Worm (Caenorhabditis elegans): ENCODE measurements around the gene nhr-32.

The nhr-32 gene

ce11 chrX:13221357-13221756, 30.4 kb upstream of the nhr-32 start, which contains the start of gene asp-4:
Gene asp-4 (minus strand): TSS chrX:13221462.
- TF ChIP-seq blmp-1 (tag; optimal IDR thresholded peaks at IDR 0.05) (peak; percentile 40), jun-1 (tag; optimal IDR thresholded peaks at IDR 0.05) (no peak), nhr-85 (tag) (peak; percentile 69), mab-9 (GFP tag; IDR thresholded peaks at IDR 0.05) (0 out of 2 replicates have a peak, but pooled peaks have one; percentile 14), lin-14 (GFP tag; optimal IDR thresholded peaks at IDR 0.05) (peak; percentile 39), mep-1 (tag; optimal IDR thresholded peaks at IDR 0.05) (peak; percentile 37), unc-62 (GFP tag; optimal IDR thresholded peaks at IDR 0.05) (no peak)

DNA sequence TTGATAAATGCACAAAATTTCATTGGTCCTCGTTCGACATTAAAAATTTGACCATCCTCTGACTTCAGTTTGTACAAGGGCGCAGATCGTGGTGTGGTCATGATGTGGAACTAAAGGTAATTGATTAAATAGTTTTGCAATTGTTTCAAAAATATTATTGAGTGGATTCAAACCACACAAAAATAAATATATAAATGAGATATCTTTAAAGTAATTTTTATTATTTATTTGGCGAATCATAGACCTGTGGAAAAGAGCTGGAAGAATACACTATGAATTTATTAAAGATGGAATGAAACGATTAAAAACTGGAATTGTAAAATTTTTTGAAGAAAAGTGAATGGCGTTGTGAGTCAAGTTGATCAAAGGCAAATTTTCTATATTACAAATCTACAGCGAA, 28.3 kb upstream of the nhr-32 start, which contains the start of gene skr-20:
TSS of gene skr-20 (minus strand) at position 101 of the 400 bp plus-strand sequence.
- TF ChIP-seq aha-1 (tag; optimal IDR thresholded peaks at IDR 0.05) = no peak
- no peak for TF ChIP-seq nhr-84 (tag; optimal IDR thresholded peaks at IDR 0.05)
- no peak for TF ChIP-seq C34B4.2 (tag; optimal IDR thresholded peaks at IDR 0.05)

ce11 chrX:13224608-13225007, 27.2 kb upstream of the nhr-32 start, which contains the start of gene skr-19:
Gene skr-19 (minus strand): TSS chrX:13224708.
- TF ChIP-seq skn-1 (tag; optimal IDR thresholded peaks at IDR 0.05) = no peak
- TF ChIP-seq pax-3 (tag; optimal IDR thresholded peaks at IDR 0.05) = no peak
- no peak for TF ChIP-seq nhr-237 (tag; optimal IDR thresholded peaks at IDR 0.05)
- TF ChIP-seq lir-3 (tag; optimal IDR thresholded peaks at IDR 0.05; ENCODE audit: poor library complexity) = no peak
- no peak for TF ChIP-seq lin-13 (GFP tag; optimal IDR thresholded peaks at IDR 0.05)
- TF ChIP-seq jun-1 (tag; optimal IDR thresholded peaks at IDR 0.05) = no peak

DNA sequence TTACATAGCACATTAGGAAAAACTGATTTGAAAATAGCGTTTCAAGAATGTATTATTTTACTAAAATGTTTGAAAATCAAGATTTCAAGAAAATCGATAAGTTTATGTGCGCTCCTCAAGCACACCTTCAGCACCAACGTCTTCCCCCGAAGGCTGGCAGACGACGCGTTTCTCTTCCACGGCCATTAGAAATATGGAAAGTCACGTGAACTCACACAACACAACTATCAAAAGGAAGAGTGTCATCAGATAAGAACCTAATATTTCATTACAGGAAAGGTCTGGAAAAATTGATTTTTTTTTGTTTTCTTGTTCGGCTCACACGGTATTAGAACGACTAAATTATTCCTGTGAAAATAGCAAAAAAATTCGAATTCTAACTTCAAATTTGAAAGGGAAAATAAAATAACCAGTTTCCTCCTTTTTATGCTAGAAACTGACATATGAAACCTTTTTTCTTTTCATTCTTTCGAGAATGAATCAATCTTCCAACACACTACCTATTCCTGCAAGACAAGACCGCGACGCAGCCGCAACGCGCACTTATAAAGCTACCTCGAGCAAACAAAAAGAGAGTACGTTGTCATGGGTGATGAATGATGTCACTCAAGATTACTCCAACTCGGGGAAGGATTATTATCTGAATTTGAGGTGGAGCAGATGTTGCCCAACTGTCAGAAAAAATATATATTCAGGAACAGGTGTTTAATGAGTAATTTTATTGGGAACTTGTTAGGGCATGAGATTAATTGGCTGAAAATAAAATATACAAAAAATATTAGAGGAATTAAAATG, 26.5 kb upstream of the nhr-32 start:
- TF ChIP-seq nhr-19 (GFP tag; conservative IDR thresholded peaks at IDR 0.05) (no peak), sptf-1 (tag; optimal IDR thresholded peaks at IDR 0.05) (no peak), hlh-4 (tag; optimal IDR thresholded peaks at IDR 0.05) (peak; percentile 49), nhr-47 (tag; optimal IDR thresholded peaks at IDR 0.05) (peak; percentile 17), xbp-1 (tag; optimal IDR thresholded peaks at IDR 0.05) (no peak), lin-35 (GFP tag; optimal IDR thresholded peaks at IDR 0.05) (peak in 1 of 2 experiments; percentile 44), efl-3 (GFP tag; optimal IDR thresholded peaks at IDR 0.05) (no peak), pax-3 (tag; optimal IDR thresholded peaks at IDR 0.05) (peak; percentile 18), vab-15 (tag; optimal IDR thresholded peaks at IDR 0.05) (no peak), fkh-4 (tag; optimal IDR thresholded peaks at IDR 0.05; ENCODE audit: borderline replicate concordance) (no peak), grh-1 (GFP tag; IDR thresholded peaks at IDR 0.05) (no peak), nhr-85 (tag) (peak; percentile 75), lsy-2 (tag; optimal IDR thresholded peaks at IDR 0.05) (peak in 1 of 2 experiments; percentile 12), unc-98 (GFP tag; IDR thresholded peaks at IDR 0.05) (no peak), tbx-2 (tag; optimal IDR thresholded peaks at IDR 0.05) (peak; percentile 40), lin-14 (GFP tag; optimal IDR thresholded peaks at IDR 0.05) (peak; percentile 47), nhr-11 (tag; optimal IDR thresholded peaks at IDR 0.05) (no peak), alr-1 (tag; optimal IDR thresholded peaks at IDR 0.05; ENCODE audit: borderline replicate concordance) (no peak), ceh-90 (tag; optimal IDR thresholded peaks at IDR 0.05) (no peak), nhr-12 (tag; optimal IDR thresholded peaks at IDR 0.05) (no peak), nhr-71 (tag; optimal IDR thresholded peaks at IDR 0.05) (peak; percentile 19), fkh-8 (tag; optimal IDR thresholded peaks at IDR 0.05) (peak; percentile 77), zip-4 (GFP tag; optimal IDR thresholded peaks at IDR 0.05) (no peak), swsn-7 (tag; optimal IDR thresholded peaks at IDR 0.05) (no peak), irx-1 (tag; optimal IDR thresholded peaks at IDR 0.05) (no peak), aly-2 (tag; optimal IDR thresholded peaks at IDR 0.05) (no peak), lin-39 (tag; optimal IDR thresholded peaks at IDR 0.05) (no peak), pag-3 (tag; optimal IDR thresholded peaks at IDR 0.05; ENCODE audit: borderline replicate concordance, insufficient read depth) (no peak), mep-1 (tag; optimal IDR thresholded peaks at IDR 0.05) (peak; percentile 45), dsc-1 (tag; optimal IDR thresholded peaks at IDR 0.05) (peak; percentile 50), ceh-82 (tag; optimal IDR thresholded peaks at IDR 0.05) (peak in 1 of 3 experiments; percentile 13), elt-2 (tag; optimal IDR thresholded peaks at IDR 0.05) (peak; percentile 55), efl-1 (optimal IDR thresholded peaks at IDR 0.05) (no peak), efl-1 (GFP tag; optimal IDR thresholded peaks at IDR 0.05 in 1 of 2) (peak in 1 of 2 experiments; percentile 83)
